Fruit fly (Drosophila melanogaster): ENCODE measurements around the gene CG32213.

- TF ChIP-seq CTCF (GFP tag; optimal IDR thresholded peaks at IDR 0.05): no peak
- TF ChIP-seq lola (GFP tag; optimal IDR thresholded peaks at IDR 0.05): no peak
- no peak for TF ChIP-seq Lhr (GFP tag; optimal IDR thresholded peaks at IDR 0.05)
- no peak for TF ChIP-seq inv (GFP tag; IDR thresholded peaks at IDR 0.05; ENCODE audit: partially characterized antibody)
- TF ChIP-seq esg (GFP tag; conservative IDR thresholded peaks at IDR 0.05): no peak
- TF ChIP-seq CG2199 (GFP tag; IDR thresholded peaks at IDR 0.05): no peak
- TF ChIP-seq vvl (GFP tag; IDR thresholded peaks at IDR 0.05): no peak
- no peak for TF ChIP-seq h (optimal IDR thresholded peaks at IDR 0.05)
- no peak for TF ChIP-seq salm (tag; optimal IDR thresholded peaks at IDR 0.05)
- TF ChIP-seq CG13123 (GFP tag; optimal IDR thresholded peaks at IDR 0.05): no peak
- TF ChIP-seq CG12104 (GFP tag; optimal IDR thresholded peaks at IDR 0.05): no peak
These were observed 33.4 kb upstream of the CG32213 start for dm6 chr3L:19442239-19442638.

Data from whole organism, embryonic.